Worm (Caenorhabditis elegans) whole organism, L1 larva: ENCODE results near the gene eea-1.

Experiments
- alr-1 ChIP-seq: fragments of 200-800 bp; sonication (Bioruptor generic); optimal IDR thresholded peaks from 2 replicates; lab custom pipeline; 2018; ENCODE audit warnings: borderline replicate concordance, mild to moderate bottlenecking, missing genetic modification characterization, missing compliant biosample characterization
- ama-1 ChIP-seq: fragments of 150-350 bp; optimal IDR thresholded peaks from 2 replicates; lab custom pipeline; 2014
- fkh-10 ChIP-seq: sonication (generic microtip); optimal IDR thresholded peaks from 2 replicates; lab custom pipeline; 2017; ENCODE audit warnings: missing biosample characterization, missing genetic modification reagents, missing genetic modification characterization
- fkh-4 ChIP-seq: sonication (generic microtip); optimal IDR thresholded peaks from 2 replicates; lab custom pipeline; 2016; ENCODE audit warnings: missing compliant biosample characterization, missing genetic modification characterization, borderline replicate concordance
- lin-15B ChIP-seq: fragments of 150-350 bp; sonication (generic microtip); optimal IDR thresholded peaks from 3 replicates; lab custom pipeline; 2014; ENCODE audit warnings: missing biosample characterization, missing genetic modification characterization
- lin-39 ChIP-seq: fragments of 150-350 bp; optimal IDR thresholded peaks from 2 replicates; lab custom pipeline; 2014; ENCODE audit warnings: missing biosample characterization, missing genetic modification reagents, missing genetic modification characterization
- pag-3 ChIP-seq: sonication (generic microtip); optimal IDR thresholded peaks from 2 replicates; lab custom pipeline; 2017; ENCODE audit warnings: missing genetic modification characterization, mild to moderate bottlenecking, missing compliant biosample characterization, antibody characterized with exemption, borderline replicate concordance; ENCODE audit not compliant: insufficient read depth
- skn-1 ChIP-seq: fragments of 150-350 bp; optimal IDR thresholded peaks from 2 replicates; lab custom pipeline; 2014; ENCODE audit warnings: missing biosample characterization, missing genetic modification characterization
- snpc-4 ChIP-seq: fragments of 150-350 bp; optimal IDR thresholded peaks from 2 replicates; lab custom pipeline; 2014; ENCODE audit warnings: missing biosample characterization, missing genetic modification characterization
- unc-62 ChIP-seq: fragments of 150-350 bp; optimal IDR thresholded peaks from 2 replicates; lab custom pipeline; 2014; ENCODE audit warnings: missing biosample characterization, missing genetic modification reagents, missing genetic modification characterization
- unc-98 ChIP-seq: fragments of 200-800 bp; sonication (Bioruptor generic); IDR thresholded peaks from 2 replicates; pipeline ENCODE4 v1.3.6; 2022; ENCODE audit warnings: missing genetic modification characterization, missing compliant biosample characterization

DNA sequence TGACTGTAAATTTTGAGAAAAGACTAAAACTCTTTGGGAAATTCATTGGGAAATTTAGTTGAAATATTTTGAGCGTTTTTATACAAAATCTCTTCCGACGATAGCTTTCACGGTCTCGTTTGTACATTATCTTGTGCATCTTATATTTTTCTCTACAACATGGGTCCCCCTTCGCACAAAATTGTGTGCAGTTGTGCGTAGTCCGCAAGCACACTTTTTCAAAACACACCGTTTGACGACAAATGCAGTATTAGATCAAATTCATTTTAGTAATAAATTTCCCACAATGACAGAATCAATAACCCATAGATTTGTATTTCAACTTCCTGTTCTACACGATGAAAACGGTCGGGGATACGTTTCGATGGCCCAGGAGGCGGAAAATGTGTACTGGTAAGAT, 39.3 kb downstream of the eea-1 start, which contains the start of gene F25H9.2:
- no peak for TF ChIP-seq pag-3 (tag; lab: Kevin White, UChicago)
- no peak for TF ChIP-seq skn-1 (tag; lab: Kevin White, UChicago)
- no peak for TF ChIP-seq unc-62 (GFP tag; lab: Kevin White, UChicago)
- no peak for TF ChIP-seq fkh-10 (GFP tag; lab: Kevin White, UChicago)
- no peak for TF ChIP-seq snpc-4 (tag; lab: Kevin White, UChicago)
- no peak for TF ChIP-seq ama-1
- TF ChIP-seq alr-1 (tag; lab: Kevin White, UChicago): no peak
- TF ChIP-seq unc-98 (GFP tag; lab: Robert Waterston, UW): no peak
- TF ChIP-seq lin-15B (tag; lab: Kevin White, UChicago): no peak
- no peak for TF ChIP-seq lin-39 (tag; lab: Kevin White, UChicago)
- TF ChIP-seq fkh-4 (tag; lab: Kevin White, UChicago): no peak
